Fruit fly (Drosophila melanogaster): ENCODE measurements around the gene CG14370.

The CG14370 gene

dm6 chr3R:13587697-13588096, at the start of gene CG14370:
CG14370 (plus strand) TSS chr3R:13587997.
- no peak for TF ChIP-seq Smox (GFP tag; optimal IDR thresholded peaks at IDR 0.05)
- TF ChIP-seq CG4318 (GFP tag; optimal IDR thresholded peaks at IDR 0.05), result no peak
- no peak for TF ChIP-seq fkh (GFP tag; optimal IDR thresholded peaks at IDR 0.05)
- TF ChIP-seq svp (GFP tag), result no peak
- TF ChIP-seq CG11902 (GFP tag; optimal IDR thresholded peaks at IDR 0.05), result no peak
- TF ChIP-seq Met (GFP tag; optimal IDR thresholded peaks at IDR 0.05), result no peak
- TF ChIP-seq Ets96B (tag; optimal IDR thresholded peaks at IDR 0.05), result no peak
- TF ChIP-seq Eip78C (GFP tag), result no peak
- TF ChIP-seq fd85E (GFP tag; optimal IDR thresholded peaks at IDR 0.05), result no peak
- TF ChIP-seq spab (GFP tag; optimal IDR thresholded peaks at IDR 0.05), result no peak
- TF ChIP-seq CG8319 (GFP tag; optimal IDR thresholded peaks at IDR 0.05), result no peak
- no peak for TF ChIP-seq CG8632 (GFP tag; optimal IDR thresholded peaks at IDR 0.05)

DNA sequence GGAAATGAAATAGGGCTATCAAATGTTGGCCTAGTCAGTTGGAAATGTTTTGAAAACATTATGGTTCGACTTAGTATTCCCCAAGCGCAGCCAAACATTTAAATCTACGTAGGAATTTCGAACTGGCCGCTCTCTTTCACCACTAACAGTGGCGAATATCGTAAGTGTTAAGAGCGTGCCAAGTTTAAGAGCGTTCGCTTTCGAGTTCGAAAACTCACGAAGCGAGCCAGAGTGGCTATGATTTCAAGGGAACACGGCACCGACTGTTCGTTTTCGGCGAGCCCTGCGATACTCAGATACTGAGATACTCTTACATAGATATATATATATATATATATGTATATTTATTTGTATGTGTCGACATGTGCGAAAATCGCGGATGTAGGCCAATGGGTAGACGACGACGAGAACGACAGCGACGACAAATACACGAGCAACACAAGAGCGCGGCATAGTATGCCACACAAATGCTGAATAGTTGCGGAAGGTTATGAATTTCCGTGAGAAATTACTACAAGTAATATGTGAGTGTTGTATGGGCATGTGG, 49.0 kb upstream of the CG14370 start:
- no peak for TF ChIP-seq Eip75B (GFP tag; optimal IDR thresholded peaks at IDR 0.05)
- TF ChIP-seq Gug (GFP tag; IDR thresholded peaks at IDR 0.05), result no peak
- no peak for TF ChIP-seq CG7368 (GFP tag; optimal IDR thresholded peaks at IDR 0.05)
- no peak for TF ChIP-seq Ets96B (tag; optimal IDR thresholded peaks at IDR 0.05)
- no peak for TF ChIP-seq CG8119 (GFP tag; IDR thresholded peaks at IDR 0.05)
- TF ChIP-seq CG10669 (GFP tag; optimal IDR thresholded peaks at IDR 0.05), result no peak
- TF ChIP-seq CG4318 (GFP tag; optimal IDR thresholded peaks at IDR 0.05), result no peak
- no peak for TF ChIP-seq CG6808 (GFP tag; optimal IDR thresholded peaks at IDR 0.05)
- no peak for TF ChIP-seq Eip78C (GFP tag)
- TF ChIP-seq Met (GFP tag; optimal IDR thresholded peaks at IDR 0.05), result no peak
- TF ChIP-seq CG31627 (GFP tag; optimal IDR thresholded peaks at IDR 0.05), result no peak
- no peak for TF ChIP-seq cyc (GFP tag; optimal IDR thresholded peaks at IDR 0.05)
- no peak for TF ChIP-seq salr (GFP tag; optimal IDR thresholded peaks at IDR 0.05)
- TF ChIP-seq Hr39 (GFP tag; optimal IDR thresholded peaks at IDR 0.05), result no peak
- TF ChIP-seq acj6 (GFP tag; optimal IDR thresholded peaks at IDR 0.05), result no peak
- no peak for TF ChIP-seq achi (GFP tag; optimal IDR thresholded peaks at IDR 0.05)
- TF ChIP-seq CG3032 (tag; optimal IDR thresholded peaks at IDR 0.05), result no peak

- TF ChIP-seq Ets96B (tag; optimal IDR thresholded peaks at IDR 0.05) (no peak), svp (GFP tag) (peak; percentile 61)
Measured at dm6 chr3R:13545300-13545699, 42.5 kb upstream of the CG14370 start, which contains the start of gene CG31337. CG31337 (minus strand) TSS chr3R:13545400.

DNA sequence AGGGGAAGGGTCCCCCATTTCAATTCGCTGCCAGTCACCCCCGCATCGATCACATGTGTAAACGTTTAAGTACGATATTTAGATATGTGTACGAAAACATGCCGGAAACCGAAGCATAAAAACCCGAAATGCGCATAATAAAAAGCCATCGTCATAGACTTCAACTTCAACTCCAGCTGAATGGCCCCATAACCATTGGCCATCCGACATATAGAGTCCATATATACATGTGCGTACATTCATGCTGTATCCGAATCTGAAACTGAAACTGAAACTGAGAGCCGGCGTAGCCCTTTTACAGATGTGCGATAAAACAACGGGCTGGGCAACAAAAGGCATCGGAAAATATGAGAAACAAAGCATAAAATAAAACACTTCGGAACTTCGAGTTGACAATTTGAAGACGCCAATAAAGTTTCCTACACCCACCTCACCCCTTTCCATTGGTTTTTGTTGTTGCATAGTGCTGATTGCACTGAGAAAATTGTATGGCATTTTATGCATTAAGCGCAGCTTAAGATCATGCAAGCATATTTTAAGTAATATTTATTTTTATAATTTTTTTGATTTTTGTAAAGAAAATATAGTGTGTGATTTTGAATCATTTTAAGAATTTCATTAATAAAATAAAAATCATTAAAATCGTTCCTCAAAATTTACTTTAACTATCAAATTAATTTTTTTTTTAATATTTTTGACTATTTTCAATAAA, 39.9 kb upstream of the CG14370 start:
- peak; percentile 11 for TF ChIP-seq CG32006 (GFP tag; optimal IDR thresholded peaks at IDR 0.05)
- no peak for TF ChIP-seq svp (GFP tag)
- TF ChIP-seq Eip78C (GFP tag), result peak; percentile 58

DNA sequence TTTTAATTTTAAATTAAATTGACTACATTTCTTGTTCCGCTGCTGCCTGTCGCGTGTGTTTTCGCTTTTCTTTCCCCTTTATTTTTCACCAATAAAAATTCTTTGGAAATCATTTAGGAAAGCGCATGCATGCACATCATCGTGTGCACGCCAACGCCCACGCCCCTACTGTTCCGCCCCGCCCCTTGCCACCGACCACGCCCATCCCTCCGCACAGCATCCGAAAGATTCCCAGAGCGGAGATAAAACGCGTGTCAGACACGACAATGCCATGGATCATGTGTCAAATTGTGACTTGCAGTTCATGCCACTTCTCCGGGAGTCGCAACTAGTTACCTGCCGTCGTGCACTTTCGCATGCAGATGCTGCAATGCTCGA, 39.4 kb upstream of the CG14370 start:
- peak; percentile 22 for TF ChIP-seq Eip78C (GFP tag)
- TF ChIP-seq CG32006 (GFP tag; optimal IDR thresholded peaks at IDR 0.05), result peak; percentile 7
- TF ChIP-seq Lpt (GFP tag; optimal IDR thresholded peaks at IDR 0.05), result no peak
- no peak for TF ChIP-seq ss (GFP tag; optimal IDR thresholded peaks at IDR 0.05)

- TF ChIP-seq net (GFP tag; optimal IDR thresholded peaks at IDR 0.05) (peak; percentile 4), ss (GFP tag; optimal IDR thresholded peaks at IDR 0.05) (no peak), CG6792 (GFP tag; optimal IDR thresholded peaks at IDR 0.05) (peak; percentile 9), topi (GFP tag; optimal IDR thresholded peaks at IDR 0.05) (peak; percentile 31), Smox (GFP tag; optimal IDR thresholded peaks at IDR 0.05) (peak; percentile 23), CG11762 (GFP tag; optimal IDR thresholded peaks at IDR 0.05; ENCODE audit: insufficient read depth) (peak; percentile 1), esn (GFP tag; optimal IDR thresholded peaks at IDR 0.05) (peak; percentile 46), eg (GFP tag; IDR thresholded peaks at IDR 0.05) (no peak), Hr4 (GFP tag; optimal IDR thresholded peaks at IDR 0.05) (peak; percentile 63), Lpt (GFP tag; optimal IDR thresholded peaks at IDR 0.05) (no peak), acj6 (GFP tag; optimal IDR thresholded peaks at IDR 0.05) (peak; percentile 18), dsx (GFP tag; optimal IDR thresholded peaks at IDR 0.05; ENCODE audit: poor library complexity, severe bottlenecking) (peak; percentile 15), dac (GFP tag; optimal IDR thresholded peaks at IDR 0.05) (peak; percentile 10), pdm3 (GFP tag; optimal IDR thresholded peaks at IDR 0.05) (peak; percentile 43), OdsH (GFP tag; optimal IDR thresholded peaks at IDR 0.05) (peak; percentile 48), Sox15 (GFP tag; optimal IDR thresholded peaks at IDR 0.05) (no peak), Sox14 (GFP tag; optimal IDR thresholded peaks at IDR 0.05) (peak; percentile 37), CG6808 (GFP tag; optimal IDR thresholded peaks at IDR 0.05) (no peak)
Measured at dm6 chr3R:13549515-13549914, 38.3 kb upstream of the CG14370 start.

All from whole organism, prepupa.